Fruit fly (Drosophila melanogaster) whole organism, larva: ENCODE measurements around the gene Ns4.

Source experiments
- noc ChIP-seq: fragments of 200-800 bp; sonication (Bioruptor generic); optimal IDR thresholded peaks from 3 replicates; lab custom pipeline; 2019; ENCODE audit warnings: missing biosample characterization, mild to moderate bottlenecking, missing genetic modification characterization, moderate library complexity

Gene Ns4

dm6 chr2L:20802839-20803238, 50.6 kb downstream of the Ns4 start:
- no peak for TF ChIP-seq noc (tag; lab: Kevin White, UChicago)

dm6 chr2L:20803733-20804164, 51.5 kb downstream of the Ns4 start:
- TF ChIP-seq noc (tag; lab: Kevin White, UChicago), result no peak
